Fruit fly (Drosophila melanogaster): ENCODE results near the gene Ddx1.

Ddx1 gene

dm6 chr3L:22287994-22288766, 25.0 kb downstream of the Ddx1 start, which contains the start of the genes Hem and IleRS:
TSS of gene Hem (minus strand) at chr3L:22288195.
TSS of gene IleRS (plus strand) at chr3L:22288665.
- TF ChIP-seq EcR (GFP tag; optimal IDR thresholded peaks at IDR 0.05) (no peak), psq (optimal IDR thresholded peaks at IDR 0.05) (no peak), usp (GFP tag; optimal IDR thresholded peaks at IDR 0.05) (no peak), pan (optimal IDR thresholded peaks at IDR 0.05) (no peak), CG8478 (optimal IDR thresholded peaks at IDR 0.05) (no peak), Dll (optimal IDR thresholded peaks at IDR 0.05) (no peak)
